Fruit fly (Drosophila melanogaster): Measurements from ENCODE around the gene CG9192.

Gene CG9192

DNA sequence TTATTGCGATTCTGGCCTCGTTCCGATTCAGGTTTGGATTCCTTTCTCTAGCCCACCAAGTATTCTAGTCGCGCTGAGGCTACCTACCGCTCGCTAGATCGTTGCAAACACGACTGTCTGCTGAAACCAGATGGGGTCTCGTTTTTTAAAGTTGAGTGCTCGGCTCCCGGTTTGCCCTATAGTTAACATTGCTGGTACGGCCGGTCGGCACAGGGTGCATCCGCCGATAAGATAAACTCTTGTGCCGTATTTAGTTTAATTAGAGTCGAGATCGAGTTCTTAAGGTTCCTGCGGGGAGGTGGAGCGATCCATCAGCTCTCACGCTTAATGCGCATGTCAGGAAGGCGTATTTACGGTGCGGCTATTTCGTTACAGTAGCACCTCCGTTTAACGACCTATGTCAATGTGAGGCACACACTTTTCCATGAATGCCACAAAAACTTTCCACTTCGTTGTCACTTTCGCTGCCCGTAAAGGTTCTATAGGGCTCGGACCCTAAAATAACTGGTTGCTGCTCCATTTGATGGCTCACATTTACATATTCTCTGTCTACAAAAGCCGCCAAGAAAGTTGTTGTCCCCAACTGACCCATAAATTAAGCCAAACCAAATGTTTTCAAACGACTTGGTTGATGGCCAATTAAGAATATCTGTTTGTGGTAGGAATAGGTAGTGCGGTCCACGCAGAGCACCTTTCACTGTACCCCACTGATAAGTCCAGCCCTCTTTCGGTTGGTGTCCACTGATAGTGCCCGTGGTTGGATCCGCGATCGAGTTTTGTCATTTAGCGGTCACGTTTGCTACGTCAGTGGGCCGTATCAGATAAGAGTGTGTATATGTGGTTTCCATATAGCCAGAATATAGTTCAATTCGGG, 33.2 kb downstream of the CG9192 start, which contains the start of gene CG9119 (continued):
- no peak for TF ChIP-seq trh (GFP tag; optimal IDR thresholded peaks at IDR 0.05)
- TF ChIP-seq Max (GFP tag; optimal IDR thresholded peaks at IDR 0.05), result no peak
- no peak for TF ChIP-seq CG33213 (GFP tag; optimal IDR thresholded peaks at IDR 0.05)
- TF ChIP-seq sug (tag; optimal IDR thresholded peaks at IDR 0.05), result peak; percentile 83
- peak; percentile 56; the same call in 1 of the 2 replicates for TF ChIP-seq CG9932 (GFP tag; IDR thresholded peaks at IDR 0.05)
- TF ChIP-seq Meics (GFP tag; optimal IDR thresholded peaks at IDR 0.05), result peak; percentile 75
- peak; percentile 62 for TF ChIP-seq slp2 (GFP tag; optimal IDR thresholded peaks at IDR 0.05)
- peak; percentile 71 for TF ChIP-seq tio (GFP tag; optimal IDR thresholded peaks at IDR 0.05)
- TF ChIP-seq CG8281 (tag; optimal IDR thresholded peaks at IDR 0.05), result peak; percentile 19
- peak; percentile 61 for TF ChIP-seq CG13296 (GFP tag; optimal IDR thresholded peaks at IDR 0.05)
- peak; percentile 49 for TF ChIP-seq tx (GFP tag; optimal IDR thresholded peaks at IDR 0.05)
- no peak for TF ChIP-seq Bgb (GFP tag; IDR thresholded peaks at IDR 0.05; ENCODE audit: partially characterized antibody)
- 0 out of 2 replicates have a peak, but pooled peaks have one; percentile 13 for TF ChIP-seq peb (GFP tag; IDR thresholded peaks at IDR 0.05)
- no peak for TF ChIP-seq Trl (optimal IDR thresholded peaks at IDR 0.05)
- peak; percentile 55 for TF ChIP-seq Trl (GFP tag; optimal IDR thresholded peaks at IDR 0.05)
- peak; percentile 66 for TF ChIP-seq zfh2 (GFP tag; optimal IDR thresholded peaks at IDR 0.05)
- no peak for TF ChIP-seq ci (GFP tag; IDR thresholded peaks at IDR 0.05)
- no peak for TF ChIP-seq MTF-1 (GFP tag; optimal IDR thresholded peaks at IDR 0.05; ENCODE audit: borderline replicate concordance)
- peak; percentile 78 for TF ChIP-seq Hmr (GFP tag; optimal IDR thresholded peaks at IDR 0.05)
- TF ChIP-seq CG13123 (GFP tag; optimal IDR thresholded peaks at IDR 0.05), result no peak
- no peak for TF ChIP-seq CG4854 (GFP tag; optimal IDR thresholded peaks at IDR 0.05)
- no peak for TF ChIP-seq stwl (tag; optimal IDR thresholded peaks at IDR 0.05)
- TF ChIP-seq CG7963 (GFP tag; IDR thresholded peaks at IDR 0.05; ENCODE audit: partially characterized antibody), result no peak
- TF ChIP-seq Ada2b (GFP tag; IDR thresholded peaks at IDR 0.05), result no peak
- TF ChIP-seq CG17186 (GFP tag; optimal IDR thresholded peaks at IDR 0.05), result no peak
- TF ChIP-seq stc (GFP tag; IDR thresholded peaks at IDR 0.05), result no peak
- TF ChIP-seq fd102C (GFP tag; optimal IDR thresholded peaks at IDR 0.05), result no peak
- TF ChIP-seq Spps (tag; optimal IDR thresholded peaks at IDR 0.05), result peak; percentile 72
- TF ChIP-seq sc (optimal IDR thresholded peaks at IDR 0.05), result no peak
- peak; percentile 32 for TF ChIP-seq sc (GFP tag; optimal IDR thresholded peaks at IDR 0.05)
- TF ChIP-seq gsb-n (tag; optimal IDR thresholded peaks at IDR 0.05), result peak; percentile 66
- TF ChIP-seq CG14965 (GFP tag; optimal IDR thresholded peaks at IDR 0.05; ENCODE audit: borderline replicate concordance), result no peak
- TF ChIP-seq CG16863 (GFP tag; optimal IDR thresholded peaks at IDR 0.05), result peak; percentile 58
- no peak for TF ChIP-seq Jarid2 (GFP tag; optimal IDR thresholded peaks at IDR 0.05)
- peak in 1 of 2 experiments; percentile 78 for TF ChIP-seq Hr78 (GFP tag; optimal IDR thresholded peaks at IDR 0.05)
- TF ChIP-seq Six4 (GFP tag; optimal IDR thresholded peaks at IDR 0.05), result peak; percentile 54
- TF ChIP-seq psq (GFP tag; optimal IDR thresholded peaks at IDR 0.05), result no peak
- no peak; the same call in 2 of the 3 replicates for TF ChIP-seq croc (GFP tag; conservative IDR thresholded peaks at IDR 0.05)
- no peak for TF ChIP-seq CG17802 (tag; optimal IDR thresholded peaks at IDR 0.05)
- TF ChIP-seq lola (GFP tag; optimal IDR thresholded peaks at IDR 0.05), result peak in 1 of 3 experiments; percentile 44
- TF ChIP-seq CG30020 (tag; optimal IDR thresholded peaks at IDR 0.05), result no peak
- TF ChIP-seq amos (GFP tag; IDR thresholded peaks at IDR 0.05; ENCODE audit: partially characterized antibody), result no peak
- peak; percentile 41 for TF ChIP-seq CG5180 (GFP tag; optimal IDR thresholded peaks at IDR 0.05)
- TF ChIP-seq CkIIα-i1 (GFP tag; IDR thresholded peaks at IDR 0.05), result no peak
- peak; percentile 52; the same call in 1 of the 3 replicates for TF ChIP-seq Optix (GFP tag; IDR thresholded peaks at IDR 0.05)
- TF ChIP-seq gt (GFP tag; IDR thresholded peaks at IDR 0.05), result no peak
- peak; percentile 61 for TF ChIP-seq CG9609 (GFP tag; optimal IDR thresholded peaks at IDR 0.05)
- no peak for TF ChIP-seq CG17612 (GFP tag; IDR thresholded peaks at IDR 0.05)

Data from whole organism, embryonic.